Fruit fly (Drosophila melanogaster) whole organism, adult: ENCODE results near the gene CG9555.

Experiments used
- CG11617 ChIP-seq: fragments of 200-800 bp; sonication (Bioruptor generic); optimal IDR thresholded peaks from 2 replicates; lab custom pipeline; 2017; ENCODE audit warnings: mild to moderate bottlenecking, missing biosample characterization, missing genetic modification reagents, missing genetic modification characterization
- CG12768 ChIP-seq: fragments of 200-800 bp; sonication (Bioruptor generic); optimal IDR thresholded peaks from 2 replicates; lab custom pipeline; 2017; ENCODE audit warnings: missing biosample characterization, missing genetic modification characterization, mild to moderate bottlenecking, moderate library complexity, missing genetic modification reagents
- CG14711 ChIP-seq: fragments of 200-800 bp; sonication (Bioruptor generic); optimal IDR thresholded peaks from 2 replicates; lab custom pipeline; 2018; ENCODE audit warnings: missing biosample characterization, mild to moderate bottlenecking, missing genetic modification characterization, moderate library complexity
- CG1620 ChIP-seq: fragments of 200-800 bp; sonication (Bioruptor generic); optimal IDR thresholded peaks from 2 replicates; lab custom pipeline; 2016; ENCODE audit warnings: missing biosample characterization, missing genetic modification characterization
- CG33017 ChIP-seq: fragments of 200-800 bp; sonication (Bioruptor generic); optimal IDR thresholded peaks from 2 replicates; lab custom pipeline; 2018; ENCODE audit warnings: missing biosample characterization, mild to moderate bottlenecking, missing genetic modification characterization, moderate library complexity
- CG7045 ChIP-seq: fragments of 200-800 bp; sonication (Bioruptor generic); optimal IDR thresholded peaks from 2 replicates; lab custom pipeline; 2017; ENCODE audit warnings: missing biosample characterization, mild to moderate bottlenecking, missing genetic modification characterization
- CG7101 ChIP-seq: fragments of 200-800 bp; sonication (Bioruptor generic); optimal IDR thresholded peaks from 2 replicates; lab custom pipeline; 2018; ENCODE audit warnings: missing biosample characterization, mild to moderate bottlenecking, missing genetic modification characterization, moderate library complexity
- Clk ChIP-seq: fragments of 200-800 bp; sonication (Bioruptor generic); optimal IDR thresholded peaks from 2 replicates; lab custom pipeline; 2017; ENCODE audit warnings: missing biosample characterization, missing genetic modification characterization
- Crg-1 ChIP-seq: fragments of 200-800 bp; sonication (Bioruptor generic); optimal IDR thresholded peaks from 2 replicates; lab custom pipeline; 2016; ENCODE audit warnings: missing biosample characterization, missing genetic modification characterization
- Hr96 ChIP-seq: fragments of 200-800 bp; sonication (Bioruptor generic); optimal IDR thresholded peaks from 2 replicates; lab custom pipeline; 2016; ENCODE audit warnings: missing biosample characterization, missing genetic modification characterization
- Mnt ChIP-seq: fragments of 200-800 bp; sonication (Bioruptor generic); optimal IDR thresholded peaks from 2 replicates; lab custom pipeline; 2016; ENCODE audit warnings: missing biosample characterization, mild to moderate bottlenecking, missing genetic modification characterization
- bab1 ChIP-seq: fragments of 200-800 bp; sonication (Bioruptor generic); optimal IDR thresholded peaks from 3 replicates; lab custom pipeline; 2019; ENCODE audit warnings: missing biosample characterization, mild to moderate bottlenecking, missing genetic modification characterization, moderate library complexity
- cic ChIP-seq: fragments of 200-800 bp; sonication (Bioruptor generic); optimal IDR thresholded peaks from 2 replicates; lab custom pipeline; 2017; ENCODE audit warnings: missing biosample characterization, mild to moderate bottlenecking, missing genetic modification characterization, moderate library complexity
- cnc ChIP-seq, 2 experiments: fragments of >200 bp; optimal IDR thresholded peaks; 2 replicates each; lab custom pipeline; 2017
- kay ChIP-seq: fragments of 200-800 bp; sonication (Bioruptor generic); peaks from one replicate; lab custom pipeline; 2016; ENCODE audit warnings: missing biosample characterization, missing genetic modification characterization, borderline replicate concordance
- pad ChIP-seq: fragments of 200-800 bp; sonication (Bioruptor generic); optimal IDR thresholded peaks from 3 replicates; lab custom pipeline; 2017; ENCODE audit warnings: missing biosample characterization, missing genetic modification characterization, mild to moderate bottlenecking, moderate library complexity, missing genetic modification reagents
- tj ChIP-seq: fragments of 200-800 bp; sonication (Bioruptor generic); optimal IDR thresholded peaks from 3 replicates; lab custom pipeline; 2017; ENCODE audit warnings: missing biosample characterization, mild to moderate bottlenecking, missing genetic modification characterization, moderate library complexity
- toe ChIP-seq: fragments of 200-800 bp; sonication (Bioruptor generic); optimal IDR thresholded peaks from 2 replicates; lab custom pipeline; 2016; ENCODE audit warnings: missing biosample characterization, missing genetic modification characterization

CG9555 gene

dm6 chr2L:9031736-9032135 is 40.2 kb downstream of the CG9555 start, which contains the start of gene CG9582:
CG9582 (minus strand) TSS chr2L:9031836.
- TF ChIP-seq Mnt (GFP tag; lab: Kevin White, UChicago) (no peak), CG12768 (GFP tag; lab: Kevin White, UChicago) (no peak), CG33017 (tag; lab: Kevin White, UChicago) (no peak), kay (GFP tag; lab: Kevin White, UChicago) (no peak), CG14711 (no peak), Clk (GFP tag; lab: Kevin White, UChicago) (no peak), CG11617 (GFP tag; lab: Kevin White, UChicago) (no peak), Crg-1 (GFP tag; lab: Kevin White, UChicago) (no peak), CG1620 (GFP tag; lab: Kevin White, UChicago) (no peak), cic (no peak), CG7101 (tag; lab: Kevin White, UChicago) (no peak), toe (no peak), CG7045 (GFP tag; lab: Kevin White, UChicago) (no peak), bab1 (GFP tag; lab: Kevin White, UChicago) (no peak), cnc (optimal IDR thresholded peaks at IDR 0.05; lab: Kevin White, UChicago) (no peak), tj (GFP tag; lab: Kevin White, UChicago) (no peak), pad (GFP tag; lab: Kevin White, UChicago) (no peak), Hr96 (no peak)
